Worm (Caenorhabditis elegans): ENCODE measurements around the gene C25A8.2.

The C25A8.2 gene

ce11 chrIV:7057677-7058076, 48.0 kb downstream of the C25A8.2 start, which contains the start of gene srx-50:
TSS of gene srx-50 (plus strand) at chrIV:7057977.
- TF ChIP-seq ctbp-1 (GFP tag; IDR thresholded peaks at IDR 0.05), result no peak
- no peak for TF ChIP-seq nhr-42 (GFP tag; IDR thresholded peaks at IDR 0.05)
- TF ChIP-seq F44E2.7 (GFP tag; IDR thresholded peaks at IDR 0.05), result no peak
- TF ChIP-seq unc-130 (GFP tag; optimal IDR thresholded peaks at IDR 0.05), result no peak
- no peak for TF ChIP-seq lin-13 (GFP tag; optimal IDR thresholded peaks at IDR 0.05)
- no peak for TF ChIP-seq rbr-2 (tag; optimal IDR thresholded peaks at IDR 0.05)
- TF ChIP-seq gei-8 (GFP tag; optimal IDR thresholded peaks at IDR 0.05), result no peak
- no peak for TF ChIP-seq F10B5.3 (tag; optimal IDR thresholded peaks at IDR 0.05)
- no peak for TF ChIP-seq dpl-1 (GFP tag; optimal IDR thresholded peaks at IDR 0.05)
- no peak for TF ChIP-seq nhr-111 (GFP tag; optimal IDR thresholded peaks at IDR 0.05)
- no peak for TF ChIP-seq daf-8 (GFP tag; IDR thresholded peaks at IDR 0.05)
- TF ChIP-seq sdz-12 (GFP tag; optimal IDR thresholded peaks at IDR 0.05), result no peak
- TF ChIP-seq nhr-102 (tag; optimal IDR thresholded peaks at IDR 0.05), result no peak
- TF ChIP-seq jun-1 (tag; optimal IDR thresholded peaks at IDR 0.05), result no peak
- no peak for TF ChIP-seq mep-1 (tag; optimal IDR thresholded peaks at IDR 0.05)
- no peak for TF ChIP-seq ces-1 (GFP tag; optimal IDR thresholded peaks at IDR 0.05)
- no peak for TF ChIP-seq fkh-10 (GFP tag; optimal IDR thresholded peaks at IDR 0.05)
- TF ChIP-seq zip-11 (GFP tag; IDR thresholded peaks at IDR 0.05), result no peak
- no peak for TF ChIP-seq set-16 (GFP tag; IDR thresholded peaks at IDR 0.05)

Measured in whole organism, L4 larva.